Worm (Caenorhabditis elegans): ENCODE data around the gene C17G1.5.

DNA sequence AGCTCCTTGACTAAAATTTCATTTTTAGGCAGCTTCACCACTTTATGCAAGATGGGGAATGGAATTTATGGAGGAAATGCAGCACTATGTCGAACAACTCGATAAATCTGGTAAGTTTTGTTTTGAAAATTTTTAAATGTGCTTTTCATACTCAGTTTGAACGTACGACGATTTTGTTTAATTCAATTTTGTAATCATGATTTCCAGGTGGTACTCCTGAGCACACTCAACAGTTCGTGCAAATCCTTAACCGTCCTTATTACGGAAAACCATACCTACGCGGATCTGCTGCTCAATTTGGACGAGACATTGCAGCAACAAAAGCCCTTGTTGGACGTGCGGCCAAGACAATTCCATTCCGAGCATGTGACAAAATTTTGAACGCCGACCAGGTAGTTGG is 23.9 kb downstream of the C17G1.5 start:
- no peak for TF ChIP-seq snpc-1.3 (tag; optimal IDR thresholded peaks at IDR 0.05; ENCODE audit: insufficient read depth)
- no peak for TF ChIP-seq ZK185.1 (tag; optimal IDR thresholded peaks at IDR 0.05; ENCODE audit: poor library complexity, severe bottlenecking)
- no peak for TF ChIP-seq bed-2 (GFP tag; IDR thresholded peaks at IDR 0.05)

Data from whole organism, young adult.